Fruit fly (Drosophila melanogaster): ENCODE results near the gene RtGEF.

DNA sequence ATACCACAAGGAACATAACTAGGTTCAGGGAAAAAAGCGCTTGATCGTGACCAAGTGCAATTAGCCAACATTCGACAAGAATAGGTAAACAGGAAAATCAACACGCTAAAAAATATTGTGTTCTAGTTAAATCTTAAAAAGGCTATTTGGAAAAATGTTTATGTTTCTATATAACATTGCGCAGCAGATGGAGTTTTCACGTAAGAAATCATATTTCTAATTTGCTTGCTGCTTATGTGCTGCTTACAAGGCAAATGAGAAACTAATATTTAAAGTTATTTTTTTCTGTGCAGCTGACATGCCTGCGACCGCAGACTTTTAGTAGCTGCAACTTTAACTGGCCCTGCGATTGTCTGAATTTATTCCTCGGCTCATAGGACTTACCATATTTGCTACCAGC is 31.1 kb downstream of the RtGEF start:
- TF ChIP-seq CG6272 (GFP tag; IDR thresholded peaks at IDR 0.05) = no peak
- TF ChIP-seq CG12071 (GFP tag; optimal IDR thresholded peaks at IDR 0.05) = no peak
- no peak for TF ChIP-seq Sox102F (GFP tag; optimal IDR thresholded peaks at IDR 0.05)
- TF ChIP-seq da (GFP tag; optimal IDR thresholded peaks at IDR 0.05) = no peak
- no peak for TF ChIP-seq Hmr (GFP tag; optimal IDR thresholded peaks at IDR 0.05)
- TF ChIP-seq croc (GFP tag; conservative IDR thresholded peaks at IDR 0.05) = no peak
- TF ChIP-seq otp (GFP tag; IDR thresholded peaks at IDR 0.05) = no peak
